Worm (Caenorhabditis elegans) whole organism, L4/young adult: Measurements from ENCODE around the gene F32E10.9.

Experiments
- W03F9.2 ChIP-seq: fragments of 150-350 bp; optimal IDR thresholded peaks from 2 replicates; lab custom pipeline; 2014; ENCODE audit warnings: missing biosample characterization, missing genetic modification characterization
- him-1 ChIP-seq: sonication (generic microtip); optimal IDR thresholded peaks from 2 replicates; lab custom pipeline; 2016; ENCODE audit warnings: missing genotype, missing genetic modification reagents, missing genetic modification characterization, missing compliant biosample characterization

- no peak for TF ChIP-seq him-1 (tag; lab: Kevin White, UChicago)
- TF ChIP-seq W03F9.2 (tag; lab: Kevin White, UChicago) = peak; percentile 27
These were observed 2.1 kb downstream of the F32E10.9 start, which contains the start of gene ima-3 for ce11 chrIV:7561614-7562142.
